Fruit fly (Drosophila melanogaster) whole organism, prepupa: ENCODE results near the gene Mtr4.

Source experiments
- CG6808 ChIP-seq: fragments of 200-800 bp; sonication (Bioruptor generic); optimal IDR thresholded peaks from 3 replicates; lab custom pipeline; 2017; ENCODE audit warnings: missing biosample characterization, missing genetic modification characterization, mild to moderate bottlenecking, moderate library complexity, missing genetic modification reagents
- cyc ChIP-seq: fragments of 200-800 bp; sonication (Bioruptor generic); optimal IDR thresholded peaks from 3 replicates; lab custom pipeline; 2016; ENCODE audit warnings: missing biosample characterization, missing genetic modification characterization

DNA sequence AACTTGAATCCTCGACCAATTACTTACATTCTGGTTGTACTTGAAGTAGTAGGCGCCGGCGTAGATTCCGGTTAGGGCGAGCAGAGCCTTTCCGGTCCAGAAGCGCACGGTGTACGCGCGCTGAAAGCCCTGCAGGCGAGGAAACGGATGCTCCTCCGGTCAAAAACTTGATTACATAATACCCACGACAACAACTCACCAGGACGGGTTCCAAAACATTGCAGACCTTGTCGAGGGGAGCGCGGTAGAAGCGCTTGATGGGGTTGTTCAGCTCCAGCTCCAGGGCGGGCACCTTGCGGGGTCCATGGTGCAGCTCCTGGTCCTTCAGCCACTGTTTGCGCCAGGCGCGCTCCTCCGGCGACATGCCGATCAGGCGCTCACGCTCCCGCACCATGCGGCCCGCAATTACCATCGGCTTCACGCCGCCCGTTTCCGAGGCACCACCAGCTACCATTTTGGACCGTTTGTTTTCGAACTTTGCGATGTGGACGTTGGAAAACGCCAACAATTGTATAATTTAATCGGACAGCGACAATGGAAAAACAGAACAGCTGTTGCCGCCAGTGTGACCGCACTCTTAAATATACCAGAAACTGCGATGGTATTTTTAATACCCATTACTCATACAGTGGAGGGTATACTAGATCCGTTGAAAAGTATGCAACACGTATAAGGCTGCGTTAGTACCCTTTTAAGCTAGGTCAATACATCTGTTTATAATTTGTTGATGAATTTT is 1.4 kb upstream of the Mtr4 start, which contains the start of gene ND-B17:
- TF ChIP-seq cyc (GFP tag; lab: Kevin White, UChicago): no peak
- no peak for TF ChIP-seq CG6808 (GFP tag; lab: Kevin White, UChicago)
